Worm (Caenorhabditis elegans) whole organism, L4 larva: ENCODE results near the gene clh-6.

Source experiments
- F49E8.2 ChIP-seq: sonication (generic microtip); optimal IDR thresholded peaks from 2 replicates; lab custom pipeline; 2016; ENCODE audit warnings: missing compliant biosample characterization, mild to moderate bottlenecking, missing genetic modification characterization, borderline replicate concordance
- Y75B8A.6 ChIP-seq: fragments of 200-800 bp; sonication (Bioruptor generic); IDR thresholded peaks from 2 replicates; pipeline ENCODE4 v1.3.6; 2022; ENCODE audit warnings: missing genetic modification reagents, missing genetic modification characterization, missing compliant biosample characterization
- aha-1 ChIP-seq: fragments of 150-350 bp; peaks from one replicate; lab custom pipeline; 2014; ENCODE audit warnings: missing biosample characterization, missing genetic modification characterization
- arid-1 ChIP-seq: fragments of 200-800 bp; sonication (Bioruptor generic); conservative IDR thresholded peaks from 2 replicates; pipeline ENCODE4 v1.3.6; 2022; ENCODE audit warnings: missing genetic modification reagents, missing genetic modification characterization, missing compliant biosample characterization
- ceh-28 ChIP-seq: fragments of 150-350 bp; optimal IDR thresholded peaks from 2 replicates; lab custom pipeline; 2014; ENCODE audit warnings: missing biosample characterization, missing genetic modification reagents, missing genetic modification characterization
- ces-1 ChIP-seq: fragments of 150-350 bp; sonication (generic microtip); optimal IDR thresholded peaks from 4 replicates; lab custom pipeline; 2014; ENCODE audit warnings: missing biosample characterization, missing genetic modification reagents, missing genetic modification characterization
- dmd-6 ChIP-seq: fragments of 200-800 bp; sonication (Bioruptor generic); IDR thresholded peaks from 2 replicates; pipeline ENCODE4 v1.3.6; 2022; ENCODE audit warnings: missing genetic modification reagents, missing genetic modification characterization, missing compliant biosample characterization
- dve-1 ChIP-seq: sonication (generic microtip); optimal IDR thresholded peaks from 2 replicates; lab custom pipeline; 2017; ENCODE audit warnings: antibody characterized with exemption, mild to moderate bottlenecking, missing genetic modification characterization, missing compliant biosample characterization; ENCODE audit not compliant: insufficient read depth
- fos-1 ChIP-seq: fragments of 150-350 bp; optimal IDR thresholded peaks from 2 replicates; lab custom pipeline; 2014; ENCODE audit warnings: missing biosample characterization, missing genetic modification characterization
- hlh-11 ChIP-seq: fragments of 200-800 bp; sonication (Bioruptor generic); optimal IDR thresholded peaks from 2 replicates; lab custom pipeline; 2018; ENCODE audit warnings: mild to moderate bottlenecking, missing genetic modification characterization, missing compliant biosample characterization
- hlh-30 ChIP-seq: sonication (generic microtip); optimal IDR thresholded peaks from 2 replicates; lab custom pipeline; 2017; ENCODE audit warnings: antibody characterized with exemption, mild to moderate bottlenecking, missing genetic modification characterization, missing compliant biosample characterization; ENCODE audit not compliant: insufficient read depth
- hmg-1.1 ChIP-seq: fragments of 200-800 bp; sonication (Bioruptor generic); IDR thresholded peaks from 2 replicates; pipeline ENCODE4 v1.3.6; 2022; ENCODE audit warnings: missing genetic modification reagents, missing genetic modification characterization, missing compliant biosample characterization
- lim-7 ChIP-seq: fragments of 200-800 bp; sonication (Bioruptor generic); IDR thresholded peaks from 2 replicates; pipeline ENCODE4 v1.3.6; 2022; ENCODE audit warnings: missing genetic modification characterization, missing compliant biosample characterization
- lin-13 ChIP-seq: fragments of 150-350 bp; optimal IDR thresholded peaks from 2 replicates; lab custom pipeline; 2014; ENCODE audit warnings: missing biosample characterization, missing genetic modification reagents, missing genetic modification characterization
- lsy-2 ChIP-seq, 2 experiments: fragments of 150-350 bp in 1 of 2; sonication (generic microtip) in 1 of 2; optimal IDR thresholded peaks; 2 replicates each; lab custom pipeline; 2014 to 2017; ENCODE audit warnings: missing biosample characterization in 2 of 2, missing genetic modification characterization in 2 of 2
- mdl-1 ChIP-seq, 2 experiments: fragments of 150-350 bp in 1 of 2; sonication (generic microtip) in 1 of 2; optimal IDR thresholded peaks; 2 replicates each; lab custom pipeline; 2014 to 2017; ENCODE audit warnings: missing biosample characterization in 2 of 2, missing genetic modification characterization in 2 of 2
- mes-2 ChIP-seq: sonication (generic microtip); optimal IDR thresholded peaks from 2 replicates; lab custom pipeline; 2016; ENCODE audit warnings: missing genotype, mild to moderate bottlenecking, missing genetic modification characterization, missing compliant biosample characterization; ENCODE audit not compliant: poor library complexity, severe bottlenecking
- mxl-2 ChIP-seq: fragments of 200-800 bp; sonication (Bioruptor generic); conservative IDR thresholded peaks from 2 replicates; pipeline ENCODE4 v1.3.6; 2022; ENCODE audit warnings: missing genetic modification reagents, missing genetic modification characterization, missing compliant biosample characterization
- mxl-3 ChIP-seq: fragments of 200-800 bp; sonication (Bioruptor generic); optimal IDR thresholded peaks from 2 replicates; lab custom pipeline; 2018; ENCODE audit warnings: mild to moderate bottlenecking, missing genetic modification characterization, missing compliant biosample characterization
- nhr-102 ChIP-seq: sonication (generic microtip); optimal IDR thresholded peaks from 2 replicates; lab custom pipeline; 2016; ENCODE audit warnings: mild to moderate bottlenecking, missing genetic modification characterization, moderate library complexity, missing compliant biosample characterization
- nhr-11 ChIP-seq: fragments of 150-350 bp; optimal IDR thresholded peaks from 2 replicates; lab custom pipeline; 2014; ENCODE audit warnings: missing biosample characterization, missing genetic modification characterization
- nhr-111 ChIP-seq: fragments of 200-800 bp; sonication (Bioruptor generic); optimal IDR thresholded peaks from 2 replicates; lab custom pipeline; 2018; ENCODE audit warnings: mild to moderate bottlenecking, missing genetic modification characterization, missing compliant biosample characterization
- nhr-28 ChIP-seq: fragments of 150-350 bp; optimal IDR thresholded peaks from 2 replicates; lab custom pipeline; 2014; ENCODE audit warnings: missing biosample characterization, missing genetic modification characterization
- nhr-41 ChIP-seq: fragments of 200-800 bp; sonication (Bioruptor generic); IDR thresholded peaks from 2 replicates; pipeline ENCODE4 v1.3.6; 2022; ENCODE audit warnings: missing genetic modification reagents, missing genetic modification characterization, missing compliant biosample characterization
- nhr-48 ChIP-seq: sonication (generic microtip); optimal IDR thresholded peaks from 2 replicates; lab custom pipeline; 2016; ENCODE audit warnings: mild to moderate bottlenecking, missing genetic modification characterization, missing compliant biosample characterization
- nhr-6 ChIP-seq: fragments of 150-350 bp; optimal IDR thresholded peaks from 2 replicates; lab custom pipeline; 2014; ENCODE audit warnings: missing biosample characterization, missing genetic modification characterization
- php-3 ChIP-seq: fragments of 200-800 bp; sonication (Bioruptor generic); IDR thresholded peaks from 2 replicates; pipeline ENCODE4 v1.3.6; 2022; ENCODE audit warnings: missing genetic modification reagents, missing genetic modification characterization, missing compliant biosample characterization
- rbr-2 ChIP-seq: sonication (generic microtip); optimal IDR thresholded peaks from 2 replicates; lab custom pipeline; 2016; ENCODE audit warnings: missing genotype, missing genetic modification characterization, missing compliant biosample characterization
- saeg-2 ChIP-seq: fragments of 200-800 bp; sonication (Bioruptor generic); IDR thresholded peaks from 2 replicates; pipeline ENCODE4 v1.3.6; 2022; ENCODE audit warnings: missing genetic modification reagents, missing genetic modification characterization, missing compliant biosample characterization
- sdz-12 ChIP-seq: fragments of 200-800 bp; sonication (Bioruptor generic); optimal IDR thresholded peaks from 2 replicates; lab custom pipeline; 2018; ENCODE audit warnings: mild to moderate bottlenecking, missing genetic modification characterization, missing compliant biosample characterization
- spr-3 ChIP-seq: fragments of 200-800 bp; sonication (Bioruptor generic); optimal IDR thresholded peaks from 2 replicates; lab custom pipeline; 2018; ENCODE audit warnings: mild to moderate bottlenecking, missing genetic modification characterization, missing compliant biosample characterization
- tag-97 ChIP-seq: fragments of 200-800 bp; sonication (Bioruptor generic); IDR thresholded peaks from 2 replicates; pipeline ENCODE4 v1.3.6; 2022; ENCODE audit warnings: missing genetic modification characterization, missing compliant biosample characterization
- unc-130 ChIP-seq: sonication (generic microtip); optimal IDR thresholded peaks from 2 replicates; lab custom pipeline; 2016; ENCODE audit warnings: missing genetic modification reagents, missing genetic modification characterization, missing compliant biosample characterization
- unc-39 ChIP-seq: sonication (generic microtip); optimal IDR thresholded peaks from 2 replicates; lab custom pipeline; 2017; ENCODE audit warnings: missing biosample characterization, missing genetic modification characterization
- unc-62 ChIP-seq, 3 experiments: fragments of 150-350 bp in 1 of 3; sonication (generic microtip); optimal IDR thresholded peaks in 2 of 3; peaks in 1 of 3; 1 replicate in 1 of 3; 2 replicates in 2 of 3; lab custom pipeline; 2014 to 2017; ENCODE audit warnings: missing biosample characterization in 3 of 3, missing genetic modification characterization in 3 of 3, missing genetic modification reagents in 3 of 3, missing genotype in 1 of 3
- zfp-2 ChIP-seq: sonication (generic microtip); optimal IDR thresholded peaks from 2 replicates; lab custom pipeline; 2016; ENCODE audit warnings: mild to moderate bottlenecking, missing genetic modification characterization, missing compliant biosample characterization
- ztf-11 ChIP-seq: fragments of 150-350 bp; optimal IDR thresholded peaks from 2 replicates; lab custom pipeline; 2014; ENCODE audit warnings: missing biosample characterization, missing genetic modification characterization

Gene clh-6

DNA sequence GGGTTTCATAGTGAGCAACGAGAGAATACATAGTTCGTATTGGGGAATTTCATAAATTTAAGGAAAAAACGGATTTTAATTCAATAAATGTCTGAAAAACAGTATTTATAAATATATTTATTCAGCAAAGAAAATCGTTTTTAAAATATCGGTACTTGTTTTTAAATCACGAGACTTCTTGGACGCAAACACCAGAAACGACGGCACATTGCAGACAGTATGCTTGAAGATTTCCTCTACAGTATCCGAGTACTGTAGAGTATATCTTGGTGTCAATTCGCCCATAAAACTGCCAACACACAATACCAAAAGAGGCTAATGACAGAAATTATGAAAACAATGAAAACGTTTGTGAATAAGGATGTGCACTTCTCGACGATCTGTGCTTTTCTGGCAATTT lies 2.7 kb upstream of the clh-6 start:
- peak in 1 of 2 experiments; percentile 32 for TF ChIP-seq lsy-2 (tag; optimal IDR thresholded peaks at IDR 0.05; lab: Kevin White, UChicago)
- TF ChIP-seq rbr-2 (tag; lab: Kevin White, UChicago), result no peak
- TF ChIP-seq hlh-30, result peak; percentile 85
- no peak for TF ChIP-seq fos-1
- TF ChIP-seq aha-1 (tag; lab: Kevin White, UChicago), result peak; percentile 58

ce11 chrV:12065369-12065768 lies 2.2 kb upstream of the clh-6 start, which contains the start of gene pqn-53:
Gene pqn-53 (minus strand): TSS chrV:12065391.
- TF ChIP-seq mxl-3 (GFP tag; lab: Kevin White, UChicago), result peak; percentile 26
- 0 out of 2 replicates have a peak, but pooled peaks have one; percentile 15 for TF ChIP-seq hmg-1.1 (GFP tag; lab: Robert Waterston, UW)
- peak; percentile 28 for TF ChIP-seq hlh-11 (tag; lab: Kevin White, UChicago)
- peak; percentile 22 for TF ChIP-seq mes-2 (tag; lab: Kevin White, UChicago)
- no peak for TF ChIP-seq mxl-2 (GFP tag; lab: Robert Waterston, UW)
- no peak for TF ChIP-seq unc-39 (tag; lab: Kevin White, UChicago)
- TF ChIP-seq unc-130, result no peak
- no peak for TF ChIP-seq ces-1
- no peak for TF ChIP-seq php-3 (GFP tag; lab: Robert Waterston, UW)
- peak in 1 of 2 experiments; percentile 13 for TF ChIP-seq lsy-2 (tag; optimal IDR thresholded peaks at IDR 0.05; lab: Kevin White, UChicago)
- 0 out of 2 replicates have a peak, but pooled peaks have one; percentile 8 for TF ChIP-seq dmd-6
- TF ChIP-seq nhr-6 (tag; lab: Kevin White, UChicago), result peak; percentile 62
- TF ChIP-seq ceh-28, result peak; percentile 27
- TF ChIP-seq aha-1 (tag; lab: Kevin White, UChicago), result peak; percentile 93
- peak; percentile 41 for TF ChIP-seq hlh-30
- 0 out of 2 replicates have a peak, but pooled peaks have one; percentile 11 for TF ChIP-seq arid-1
- peak; percentile 30 for TF ChIP-seq nhr-11 (tag; lab: Kevin White, UChicago)
- no peak for TF ChIP-seq nhr-48
- no peak for TF ChIP-seq lin-13 (GFP tag; lab: Kevin White, UChicago)
- no peak for TF ChIP-seq zfp-2 (tag; lab: Kevin White, UChicago)
- TF ChIP-seq nhr-28 (tag; lab: Kevin White, UChicago), result peak; percentile 26
- TF ChIP-seq dve-1, result peak; percentile 14
- TF ChIP-seq Y75B8A.6 (GFP tag; lab: Robert Waterston, UW), result no peak
- TF ChIP-seq nhr-111 (GFP tag; lab: Kevin White, UChicago), result peak; percentile 22
- TF ChIP-seq mdl-1 (tag; optimal IDR thresholded peaks at IDR 0.05; lab: Kevin White, UChicago), result peak in 1 of 2 experiments; percentile 59

DNA sequence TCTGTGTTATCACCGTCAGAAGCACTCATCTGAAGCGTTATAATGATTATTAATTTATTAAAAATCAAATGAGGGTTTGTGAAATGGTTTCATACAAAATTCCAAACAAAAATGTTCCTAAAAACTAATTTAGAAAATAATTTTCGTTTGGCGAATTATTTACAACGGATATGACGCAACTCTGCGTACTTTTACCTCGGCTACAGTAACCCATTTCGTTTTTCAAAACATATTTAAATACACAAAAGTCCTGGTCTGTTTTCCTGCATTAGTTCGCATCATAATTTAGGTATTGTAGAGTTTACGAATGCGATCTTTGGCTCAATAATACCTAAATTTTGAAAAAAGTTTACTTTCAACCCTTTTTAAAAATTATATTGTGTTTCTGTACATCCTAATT lies 3.4 kb downstream of the clh-6 start, which contains the start of gene R07B7.2:
Gene R07B7.2, minus strand, starts transcription at position 35 of the 400 bp plus-strand sequence.
- TF ChIP-seq ceh-28, result no peak
- TF ChIP-seq mxl-2 (GFP tag; lab: Robert Waterston, UW), result no peak
- TF ChIP-seq zfp-2 (tag; lab: Kevin White, UChicago), result no peak
- TF ChIP-seq, all 104 proteins: peak for 0

ce11 chrV:12053598-12053997 lies 9.6 kb downstream of the clh-6 start, which contains the start of gene F10C2.7:
Gene F10C2.7 (plus strand): TSS chrV:12053898.
- TF ChIP-seq ceh-28 (no peak), nhr-41 (GFP tag; lab: Robert Waterston, UW) (no peak), saeg-2 (GFP tag; lab: Robert Waterston, UW) (no peak), F49E8.2 (tag; lab: Kevin White, UChicago) (no peak), unc-39 (tag; lab: Kevin White, UChicago) (no peak), lim-7 (GFP tag; lab: Robert Waterston, UW) (no peak), tag-97 (GFP tag; lab: Robert Waterston, UW) (no peak)

ce11 chrV:12048445-12048844 lies 14.7 kb downstream of the clh-6 start, which contains the start of gene dars-2:
Gene dars-2 (plus strand): TSS chrV:12048745.
- peak in 1 of 2 experiments; percentile 37 for TF ChIP-seq unc-62 (GFP tag; optimal IDR thresholded peaks at IDR 0.05 in 1 of 2; lab: Kevin White, UChicago)
- no peak for TF ChIP-seq unc-62 (tag; optimal IDR thresholded peaks at IDR 0.05; lab: Kevin White, UChicago)
- no peak for TF ChIP-seq sdz-12 (GFP tag; lab: Kevin White, UChicago)
- TF ChIP-seq nhr-102 (tag; lab: Kevin White, UChicago), result no peak
- TF ChIP-seq spr-3 (GFP tag; lab: Kevin White, UChicago), result no peak
- TF ChIP-seq ztf-11 (tag; lab: Kevin White, UChicago), result no peak
